Worm (Caenorhabditis elegans) whole organism, L1 larva: ENCODE results near the gene R151.10.
A peak's percentile ranks its signal among the peaks of the same experiment; 100 is the strongest.

Experiments used
- C16A3.4 ChIP-seq: fragments of 150-350 bp; optimal IDR thresholded peaks from 2 replicates; lab custom pipeline; 2014; ENCODE audit warnings: missing biosample characterization, missing genetic modification characterization
- F16B12.6 ChIP-seq: fragments of 150-350 bp; optimal IDR thresholded peaks from 2 replicates; lab custom pipeline; 2014; ENCODE audit warnings: missing biosample characterization, missing genetic modification characterization
- Y116A8C.19 ChIP-seq: sonication (generic microtip); optimal IDR thresholded peaks from 2 replicates; lab custom pipeline; 2016; ENCODE audit warnings: missing compliant biosample characterization, missing genetic modification characterization, borderline replicate concordance
- aly-2 ChIP-seq: fragments of 150-350 bp; optimal IDR thresholded peaks from 2 replicates; lab custom pipeline; 2014; ENCODE audit warnings: missing biosample characterization, missing genetic modification characterization
- ama-1 ChIP-seq: fragments of 150-350 bp; optimal IDR thresholded peaks from 2 replicates; lab custom pipeline; 2014
- blmp-1 ChIP-seq: fragments of 150-350 bp; optimal IDR thresholded peaks from 2 replicates; lab custom pipeline; 2014; ENCODE audit warnings: missing biosample characterization, missing genetic modification characterization
- ceh-82 ChIP-seq, 3 experiments: fragments of 150-350 bp in 1 of 3; sonication (generic microtip) in 2 of 3; optimal IDR thresholded peaks; 2 replicates each; lab custom pipeline; 2014 to 2017; ENCODE audit warnings: missing biosample characterization in 3 of 3, missing genetic modification characterization in 3 of 3
- ceh-88 ChIP-seq: fragments of 200-800 bp; sonication (Bioruptor generic); IDR thresholded peaks from 2 replicates; pipeline ENCODE4 v1.3.6; 2022; ENCODE audit warnings: missing genetic modification characterization, missing compliant biosample characterization
- ceh-90 ChIP-seq: sonication (generic microtip); optimal IDR thresholded peaks from 2 replicates; lab custom pipeline; 2016; ENCODE audit warnings: missing genetic modification characterization, missing compliant biosample characterization
- efl-1 ChIP-seq, 4 experiments: fragments of 150-350 bp; optimal IDR thresholded peaks in 3 of 4; peaks in 1 of 4; 1 replicate in 1 of 4; 2 replicates in 3 of 4; lab custom pipeline; 2014; ENCODE audit warnings: missing biosample characterization in 2 of 4, missing genetic modification characterization in 2 of 4, missing genetic modification reagents in 2 of 4
- efl-3 ChIP-seq: fragments of 200-800 bp; sonication (Bioruptor generic); optimal IDR thresholded peaks from 2 replicates; lab custom pipeline; 2018; ENCODE audit warnings: mild to moderate bottlenecking, missing genetic modification characterization, missing compliant biosample characterization
- egl-13 ChIP-seq: sonication (generic microtip); optimal IDR thresholded peaks from 2 replicates; lab custom pipeline; 2016; ENCODE audit warnings: missing genotype, missing genetic modification reagents, missing genetic modification characterization, missing compliant biosample characterization
- fkh-8 ChIP-seq: sonication (generic microtip); optimal IDR thresholded peaks from 2 replicates; lab custom pipeline; 2016; ENCODE audit warnings: mild to moderate bottlenecking, missing genetic modification characterization, missing compliant biosample characterization
- fos-1 ChIP-seq: fragments of 150-350 bp; optimal IDR thresholded peaks from 2 replicates; lab custom pipeline; 2014; ENCODE audit warnings: missing biosample characterization, missing genetic modification characterization
- hlh-17 ChIP-seq: fragments of 200-800 bp; sonication (Bioruptor generic); optimal IDR thresholded peaks from 2 replicates; lab custom pipeline; 2018; ENCODE audit warnings: missing genetic modification characterization, mild to moderate bottlenecking, missing compliant biosample characterization, moderate library complexity, borderline replicate concordance
- hpl-2 ChIP-seq: fragments of 150-350 bp; optimal IDR thresholded peaks from 2 replicates; lab custom pipeline; 2014; ENCODE audit warnings: missing biosample characterization, missing genetic modification reagents, missing genetic modification characterization
- irx-1 ChIP-seq: sonication (generic microtip); optimal IDR thresholded peaks from 2 replicates; lab custom pipeline; 2016; ENCODE audit warnings: missing genetic modification characterization, missing compliant biosample characterization
- isw-1 ChIP-seq: fragments of 200-800 bp; sonication (Bioruptor generic); IDR thresholded peaks from 2 replicates; pipeline ENCODE4 v1.3.6; 2022; ENCODE audit warnings: missing genetic modification characterization, missing compliant biosample characterization
- jun-1 ChIP-seq: fragments of 150-350 bp; optimal IDR thresholded peaks from 2 replicates; lab custom pipeline; 2014; ENCODE audit warnings: missing biosample characterization, missing genetic modification reagents, missing genetic modification characterization
- lin-14 ChIP-seq: fragments of 200-800 bp; sonication (Bioruptor generic); optimal IDR thresholded peaks from 2 replicates; lab custom pipeline; 2018; ENCODE audit warnings: mild to moderate bottlenecking, missing genetic modification characterization, moderate library complexity, missing compliant biosample characterization
- lin-15B ChIP-seq: fragments of 150-350 bp; sonication (generic microtip); optimal IDR thresholded peaks from 3 replicates; lab custom pipeline; 2014; ENCODE audit warnings: missing biosample characterization, missing genetic modification characterization
- lsy-2 ChIP-seq, 2 experiments: fragments of 150-350 bp; optimal IDR thresholded peaks; 2 replicates each; lab custom pipeline; 2014; ENCODE audit warnings: missing biosample characterization in 2 of 2, missing genetic modification characterization in 2 of 2
- mep-1 ChIP-seq: fragments of 150-350 bp; optimal IDR thresholded peaks from 2 replicates; lab custom pipeline; 2014; ENCODE audit warnings: missing biosample characterization, missing genetic modification characterization
- nhr-11 ChIP-seq: fragments of 150-350 bp; optimal IDR thresholded peaks from 2 replicates; lab custom pipeline; 2014; ENCODE audit warnings: missing biosample characterization, missing genetic modification characterization
- nhr-12 ChIP-seq: sonication (generic microtip); optimal IDR thresholded peaks from 2 replicates; lab custom pipeline; 2017; ENCODE audit warnings: missing biosample characterization, missing genetic modification characterization
- nhr-19 ChIP-seq: fragments of 200-800 bp; sonication (Bioruptor generic); conservative IDR thresholded peaks from 2 replicates; pipeline ENCODE4 v1.3.6; 2022; ENCODE audit warnings: missing genetic modification characterization, missing compliant biosample characterization
- nhr-20 ChIP-seq: sonication (generic microtip); optimal IDR thresholded peaks from 2 replicates; lab custom pipeline; 2016; ENCODE audit warnings: mild to moderate bottlenecking, missing genetic modification characterization, missing compliant biosample characterization
- nhr-237 ChIP-seq: fragments of 150-350 bp; optimal IDR thresholded peaks from 2 replicates; lab custom pipeline; 2014; ENCODE audit warnings: missing biosample characterization, missing genetic modification characterization
- nhr-28 ChIP-seq: fragments of 150-350 bp; optimal IDR thresholded peaks from 2 replicates; lab custom pipeline; 2014; ENCODE audit warnings: missing biosample characterization, missing genetic modification characterization
- nhr-47 ChIP-seq: sonication (generic microtip); optimal IDR thresholded peaks from 2 replicates; lab custom pipeline; 2016; ENCODE audit warnings: mild to moderate bottlenecking, missing genetic modification characterization, moderate library complexity, missing compliant biosample characterization
- nhr-71 ChIP-seq: sonication (generic microtip); optimal IDR thresholded peaks from 2 replicates; lab custom pipeline; 2016; ENCODE audit warnings: mild to moderate bottlenecking, missing genetic modification characterization, moderate library complexity, missing compliant biosample characterization
- nhr-76 ChIP-seq: sonication (generic microtip); optimal IDR thresholded peaks from 2 replicates; lab custom pipeline; 2017; ENCODE audit warnings: missing biosample characterization, missing genetic modification characterization
- nhr-77 ChIP-seq: fragments of 150-350 bp; optimal IDR thresholded peaks from 2 replicates; lab custom pipeline; 2014; ENCODE audit warnings: missing biosample characterization, missing genetic modification characterization
- nhr-85 ChIP-seq: sonication (generic microtip); peaks from one replicate; lab custom pipeline; 2016; ENCODE audit warnings: missing genetic modification characterization, inconsistent platforms, missing compliant biosample characterization
- nhr-90 ChIP-seq: sonication (generic microtip); optimal IDR thresholded peaks from 2 replicates; lab custom pipeline; 2016; ENCODE audit warnings: mild to moderate bottlenecking, missing genetic modification characterization, missing compliant biosample characterization; ENCODE audit not compliant: poor library complexity
- pag-3 ChIP-seq: sonication (generic microtip); optimal IDR thresholded peaks from 2 replicates; lab custom pipeline; 2017; ENCODE audit warnings: missing genetic modification characterization, mild to moderate bottlenecking, missing compliant biosample characterization, antibody characterized with exemption, borderline replicate concordance; ENCODE audit not compliant: insufficient read depth
- skn-1 ChIP-seq: fragments of 150-350 bp; optimal IDR thresholded peaks from 2 replicates; lab custom pipeline; 2014; ENCODE audit warnings: missing biosample characterization, missing genetic modification characterization
- sptf-1 ChIP-seq: fragments of 150-350 bp; optimal IDR thresholded peaks from 2 replicates; lab custom pipeline; 2014; ENCODE audit warnings: missing biosample characterization, missing genetic modification characterization
- sup-37 ChIP-seq: fragments of 200-800 bp; sonication (Bioruptor generic); optimal IDR thresholded peaks from 2 replicates; lab custom pipeline; 2018; ENCODE audit warnings: mild to moderate bottlenecking, missing genetic modification characterization, missing compliant biosample characterization
- unc-130 ChIP-seq: fragments of 150-350 bp; optimal IDR thresholded peaks from 2 replicates; lab custom pipeline; 2017; ENCODE audit warnings: missing biosample characterization, missing genetic modification characterization, inconsistent platforms
- unc-30 ChIP-seq: sonication (generic microtip); optimal IDR thresholded peaks from 2 replicates; lab custom pipeline; 2017; ENCODE audit warnings: missing biosample characterization, missing genetic modification characterization
- vab-15 ChIP-seq: sonication (generic microtip); optimal IDR thresholded peaks from 2 replicates; lab custom pipeline; 2017; ENCODE audit warnings: missing genotype, mild to moderate bottlenecking, missing genetic modification characterization, missing compliant biosample characterization
- zag-1 ChIP-seq: fragments of 150-350 bp; optimal IDR thresholded peaks from 2 replicates; lab custom pipeline; 2014; ENCODE audit warnings: missing biosample characterization, missing genetic modification characterization
- ztf-11 ChIP-seq, 2 experiments: sonication (generic microtip); optimal IDR thresholded peaks; 2 replicates each; lab custom pipeline; 2016 to 2017; ENCODE audit warnings: missing genetic modification characterization in 2 of 2, missing biosample characterization in 1 of 2, missing compliant biosample characterization in 1 of 2

Gene R151.10

ce11 chrIII:7184022-7184421 lies 46.7 kb downstream of the R151.10 start, which contains the start of gene yju-2 (continued):
- TF ChIP-seq aly-2 (tag; lab: Kevin White, UChicago) (no peak), sup-37 (GFP tag; lab: Kevin White, UChicago) (no peak), nhr-19 (peak; percentile 30), efl-1 (optimal IDR thresholded peaks at IDR 0.05; lab: Kevin White, UChicago) (peak; percentile 74 to 83), efl-1 (GFP tag; optimal IDR thresholded peaks at IDR 0.05 in 1 of 2; lab: Kevin White, UChicago) (peak; percentile 63 to 95), mep-1 (tag; lab: Kevin White, UChicago) (peak; percentile 47), lsy-2 (tag; optimal IDR thresholded peaks at IDR 0.05; lab: Kevin White, UChicago) (peak; percentile 64 to 90), ceh-88 (GFP tag; lab: Robert Waterston, UW) (peak; percentile 9; the same call in 1 of the 2 replicates), blmp-1 (tag; lab: Kevin White, UChicago) (peak; percentile 63), nhr-47 (tag; lab: Kevin White, UChicago) (peak; percentile 61), nhr-12 (tag; lab: Kevin White, UChicago) (no peak), unc-30 (tag; lab: Kevin White, UChicago) (no peak), nhr-71 (tag; lab: Kevin White, UChicago) (peak; percentile 69), vab-15 (tag; lab: Kevin White, UChicago) (peak; percentile 1), Y116A8C.19 (no peak), irx-1 (tag; lab: Kevin White, UChicago) (no peak), nhr-237 (peak; percentile 51), nhr-90 (peak; percentile 41), jun-1 (tag; lab: Kevin White, UChicago) (no peak), fkh-8 (tag; lab: Kevin White, UChicago) (peak; percentile 33), C16A3.4 (tag; lab: Kevin White, UChicago) (peak; percentile 78), hpl-2 (peak; percentile 33), isw-1 (GFP tag; lab: Robert Waterston, UW) (peak; percentile 49), nhr-11 (tag; lab: Kevin White, UChicago) (no peak), ama-1 (lab: Kevin White, UChicago) (peak; percentile 31), lin-15B (tag; lab: Kevin White, UChicago) (peak; percentile 82), unc-130 (no peak), ceh-82 (tag; optimal IDR thresholded peaks at IDR 0.05; lab: Kevin White, UChicago) (peak in 2 of 3 experiments; percentile 28 to 75), egl-13 (tag; lab: Kevin White, UChicago) (no peak), efl-3 (GFP tag; lab: Kevin White, UChicago) (no peak), nhr-85 (tag; lab: Kevin White, UChicago) (peak; percentile 67), lin-14 (peak; percentile 59), fos-1 (tag; lab: Kevin White, UChicago) (peak; percentile 54), pag-3 (tag; lab: Kevin White, UChicago) (no peak), hlh-17 (GFP tag; lab: Kevin White, UChicago) (no peak), ceh-90 (tag; lab: Kevin White, UChicago) (no peak), nhr-77 (peak; percentile 21), zag-1 (tag; lab: Kevin White, UChicago) (no peak), ztf-11 (tag; optimal IDR thresholded peaks at IDR 0.05; lab: Kevin White, UChicago) (no peak), nhr-76 (tag; lab: Kevin White, UChicago) (no peak), sptf-1 (no peak), nhr-28 (tag; lab: Kevin White, UChicago) (no peak), F16B12.6 (tag; lab: Kevin White, UChicago) (peak; percentile 45), skn-1 (tag; lab: Kevin White, UChicago) (peak; percentile 59), nhr-20 (tag; lab: Kevin White, UChicago) (peak; percentile 40)
